Fruit fly (Drosophila melanogaster) whole organism, prepupa: ENCODE results near the gene Prosbeta4.
A peak's percentile ranks its signal among the peaks of the same experiment; 100 is the strongest.

Experiments
- Blimp-1 ChIP-seq: fragments of 200-800 bp; sonication (Bioruptor generic); optimal IDR thresholded peaks from 3 replicates; lab custom pipeline; 2017; ENCODE audit warnings: missing biosample characterization, missing genetic modification characterization, mild to moderate bottlenecking, moderate library complexity, missing genetic modification reagents
- CG10631 ChIP-seq: fragments of 200-800 bp; sonication (Bioruptor generic); optimal IDR thresholded peaks from 2 replicates; lab custom pipeline; 2016; ENCODE audit warnings: missing biosample characterization, missing genetic modification characterization
- CG10669 ChIP-seq: fragments of 200-800 bp; sonication (Bioruptor generic); optimal IDR thresholded peaks from 3 replicates; lab custom pipeline; 2018; ENCODE audit warnings: missing biosample characterization, mild to moderate bottlenecking, missing genetic modification characterization, moderate library complexity
- CG11294 ChIP-seq: fragments of 200-800 bp; sonication (Bioruptor generic); IDR thresholded peaks from 2 replicates; pipeline ENCODE4 v1.3.6; 2022; ENCODE audit warnings: missing biosample characterization, missing genetic modification characterization
- CG11762 ChIP-seq: fragments of 200-800 bp; sonication (Bioruptor generic); optimal IDR thresholded peaks from 3 replicates; lab custom pipeline; 2016; ENCODE audit warnings: missing biosample characterization, missing genetic modification characterization; ENCODE audit not compliant: insufficient read depth
- CG11902 ChIP-seq: fragments of 200-800 bp; sonication (Bioruptor generic); optimal IDR thresholded peaks from 3 replicates; lab custom pipeline; 2016; ENCODE audit warnings: missing biosample characterization, missing genetic modification characterization
- CG15336 ChIP-seq: fragments of 200-800 bp; sonication (Bioruptor generic); IDR thresholded peaks from 2 replicates; pipeline ENCODE4 v1.3.6; 2022; ENCODE audit warnings: missing biosample characterization, missing genetic modification characterization
- CG1621 ChIP-seq: fragments of 200-800 bp; sonication (Bioruptor generic); optimal IDR thresholded peaks from 3 replicates; lab custom pipeline; 2018; ENCODE audit warnings: missing biosample characterization, mild to moderate bottlenecking, missing genetic modification characterization
- CG16779 ChIP-seq: fragments of 200-800 bp; sonication (Bioruptor generic); optimal IDR thresholded peaks from 3 replicates; lab custom pipeline; 2017; ENCODE audit warnings: missing biosample characterization, mild to moderate bottlenecking, missing genetic modification characterization
- CG3032 ChIP-seq: fragments of 200-800 bp; optimal IDR thresholded peaks from 2 replicates; lab custom pipeline; 2019; ENCODE audit warnings: missing biosample characterization, mild to moderate bottlenecking, missing genetic modification characterization, moderate library complexity
- CG32006 ChIP-seq: fragments of 200-800 bp; sonication (Bioruptor generic); optimal IDR thresholded peaks from 3 replicates; lab custom pipeline; 2017; ENCODE audit warnings: missing biosample characterization, mild to moderate bottlenecking, missing genetic modification characterization
- CG34406 ChIP-seq: fragments of 200-800 bp; sonication (Bioruptor generic); optimal IDR thresholded peaks from 3 replicates; lab custom pipeline; 2016; ENCODE audit warnings: missing biosample characterization, missing genetic modification characterization
- CG3919 ChIP-seq: fragments of 200-800 bp; sonication (Bioruptor generic); optimal IDR thresholded peaks from 3 replicates; lab custom pipeline; 2016; ENCODE audit warnings: missing biosample characterization, missing genetic modification characterization
- CG4318 ChIP-seq: fragments of 200-800 bp; sonication (Bioruptor generic); optimal IDR thresholded peaks from 3 replicates; lab custom pipeline; 2017; ENCODE audit warnings: missing biosample characterization, mild to moderate bottlenecking, missing genetic modification characterization
- CG6163 ChIP-seq: fragments of 200-800 bp; sonication (Bioruptor generic); IDR thresholded peaks from 3 replicates; pipeline ENCODE4 v1.3.6; 2022; ENCODE audit warnings: missing biosample characterization, missing genetic modification characterization
- CG6792 ChIP-seq: fragments of 200-800 bp; sonication (Bioruptor generic); optimal IDR thresholded peaks from 3 replicates; lab custom pipeline; 2016; ENCODE audit warnings: missing biosample characterization, missing genetic modification characterization
- CG6854 ChIP-seq: fragments of 200-800 bp; sonication (Bioruptor generic); optimal IDR thresholded peaks from 2 replicates; lab custom pipeline; 2017; ENCODE audit warnings: missing biosample characterization, mild to moderate bottlenecking, missing genetic modification characterization
- CG7368 ChIP-seq: fragments of 200-800 bp; sonication (Bioruptor generic); optimal IDR thresholded peaks from 3 replicates; lab custom pipeline; 2016; ENCODE audit warnings: missing biosample characterization, missing genetic modification characterization
- CG8119 ChIP-seq: fragments of 200-800 bp; sonication (Bioruptor generic); IDR thresholded peaks from 3 replicates; pipeline ENCODE4 v1.3.6; 2022; ENCODE audit warnings: missing biosample characterization, missing genetic modification characterization
- CG8319 ChIP-seq: fragments of 200-800 bp; sonication (Bioruptor generic); optimal IDR thresholded peaks from 3 replicates; lab custom pipeline; 2016; ENCODE audit warnings: missing biosample characterization, missing genetic modification characterization
- CG9139 ChIP-seq: fragments of 200-800 bp; sonication (Bioruptor generic); optimal IDR thresholded peaks from 3 replicates; lab custom pipeline; 2017; ENCODE audit warnings: missing biosample characterization, mild to moderate bottlenecking, missing genetic modification characterization
- Eip75B ChIP-seq: fragments of 200-800 bp; sonication (Bioruptor generic); optimal IDR thresholded peaks from 3 replicates; lab custom pipeline; 2016; ENCODE audit warnings: missing biosample characterization, missing genetic modification characterization
- Eip78C ChIP-seq: fragments of 200-800 bp; sonication (Bioruptor generic); peaks from one replicate; lab custom pipeline; 2016; ENCODE audit warnings: missing biosample characterization, missing genetic modification characterization
- Eip93F ChIP-seq: fragments of 200-800 bp; sonication (Bioruptor generic); optimal IDR thresholded peaks from 2 replicates; lab custom pipeline; 2016; ENCODE audit warnings: missing biosample characterization, mild to moderate bottlenecking, missing genetic modification characterization
- Ets21C ChIP-seq: fragments of 200-800 bp; sonication (Bioruptor generic); optimal IDR thresholded peaks from 3 replicates; lab custom pipeline; 2016; ENCODE audit warnings: missing biosample characterization, missing genetic modification characterization
- Ets96B ChIP-seq: fragments of 200-800 bp; optimal IDR thresholded peaks from 2 replicates; lab custom pipeline; 2019; ENCODE audit warnings: missing biosample characterization, mild to moderate bottlenecking, missing genetic modification characterization, moderate library complexity
- Gug ChIP-seq: fragments of 200-800 bp; sonication (Bioruptor generic); IDR thresholded peaks from 2 replicates; pipeline ENCODE4 v1.3.6; 2022; ENCODE audit warnings: missing biosample characterization, missing genetic modification characterization
- Hr38 ChIP-seq: sonication (Bioruptor generic); optimal IDR thresholded peaks from 2 replicates; lab custom pipeline; 2016; ENCODE audit warnings: missing biosample characterization, missing genetic modification characterization
- Hr39 ChIP-seq: fragments of 200-800 bp; sonication (Bioruptor generic); optimal IDR thresholded peaks from 2 replicates; lab custom pipeline; 2016; ENCODE audit warnings: missing biosample characterization, missing genetic modification characterization
- Hr4 ChIP-seq: fragments of 200-800 bp; sonication (Bioruptor generic); optimal IDR thresholded peaks from 3 replicates; lab custom pipeline; 2016; ENCODE audit warnings: missing biosample characterization, missing genetic modification characterization
- Lpt ChIP-seq: fragments of 200-800 bp; sonication (Bioruptor generic); optimal IDR thresholded peaks from 3 replicates; lab custom pipeline; 2016; ENCODE audit warnings: missing biosample characterization, missing genetic modification characterization
- OdsH ChIP-seq: fragments of 200-800 bp; sonication (Bioruptor generic); optimal IDR thresholded peaks from 3 replicates; lab custom pipeline; 2016; ENCODE audit warnings: missing biosample characterization, missing genetic modification characterization
- Smox ChIP-seq: fragments of 200-800 bp; sonication (Bioruptor generic); optimal IDR thresholded peaks from 3 replicates; lab custom pipeline; 2016; ENCODE audit warnings: missing biosample characterization, missing genetic modification characterization
- Sox102F ChIP-seq: fragments of 200-800 bp; sonication (Bioruptor generic); optimal IDR thresholded peaks from 2 replicates; lab custom pipeline; 2016; ENCODE audit warnings: missing biosample characterization, mild to moderate bottlenecking, missing genetic modification characterization
- Sox14 ChIP-seq: fragments of 200-800 bp; sonication (Bioruptor generic); optimal IDR thresholded peaks from 3 replicates; lab custom pipeline; 2016; ENCODE audit warnings: missing biosample characterization, missing genetic modification characterization
- acj6 ChIP-seq: fragments of 200-800 bp; sonication (Bioruptor generic); optimal IDR thresholded peaks from 3 replicates; lab custom pipeline; 2016; ENCODE audit warnings: missing biosample characterization, missing genetic modification characterization
- cyc ChIP-seq: fragments of 200-800 bp; sonication (Bioruptor generic); optimal IDR thresholded peaks from 3 replicates; lab custom pipeline; 2016; ENCODE audit warnings: missing biosample characterization, missing genetic modification characterization
- dac ChIP-seq: fragments of 200-800 bp; sonication (Bioruptor generic); optimal IDR thresholded peaks from 2 replicates; lab custom pipeline; 2017; ENCODE audit warnings: missing biosample characterization, mild to moderate bottlenecking, missing genetic modification characterization
- dsx ChIP-seq: fragments of 200-800 bp; optimal IDR thresholded peaks from 3 replicates; lab custom pipeline; 2019; ENCODE audit warnings: missing biosample characterization, mild to moderate bottlenecking, missing genetic modification characterization, moderate library complexity; ENCODE audit not compliant: poor library complexity, severe bottlenecking
- fd85E ChIP-seq: fragments of 200-800 bp; sonication (Bioruptor generic); optimal IDR thresholded peaks from 3 replicates; lab custom pipeline; 2016; ENCODE audit warnings: missing biosample characterization, missing genetic modification characterization
- fkh ChIP-seq: fragments of 200-800 bp; sonication (Bioruptor generic); optimal IDR thresholded peaks from 3 replicates; lab custom pipeline; 2017; ENCODE audit warnings: missing biosample characterization, mild to moderate bottlenecking, missing genetic modification characterization, moderate library complexity
- lz ChIP-seq: fragments of 200-800 bp; sonication (Bioruptor generic); optimal IDR thresholded peaks from 3 replicates; lab custom pipeline; 2016; ENCODE audit warnings: missing biosample characterization, missing genetic modification characterization
- net ChIP-seq: fragments of 200-800 bp; sonication (Bioruptor generic); optimal IDR thresholded peaks from 3 replicates; lab custom pipeline; 2016; ENCODE audit warnings: missing biosample characterization, missing genetic modification characterization
- pdm3 ChIP-seq: fragments of 200-800 bp; sonication (Bioruptor generic); optimal IDR thresholded peaks from 3 replicates; lab custom pipeline; 2016; ENCODE audit warnings: missing biosample characterization, missing genetic modification characterization
- svp ChIP-seq: fragments of 200-800 bp; sonication (Bioruptor generic); peaks from one replicate; lab custom pipeline; 2016; ENCODE audit warnings: missing biosample characterization, missing genetic modification characterization

The Prosbeta4 gene

dm6 chr2L:16703753-16704152, 28.2 kb downstream of the Prosbeta4 start (continued):
- TF ChIP-seq CG16779 (tag; lab: Kevin White, UChicago), result no peak
- TF ChIP-seq Gug, result no peak
- TF ChIP-seq fkh, result no peak
- TF ChIP-seq CG10669 (GFP tag; lab: Kevin White, UChicago), result no peak
- peak; percentile 63 for TF ChIP-seq pdm3 (GFP tag; lab: Kevin White, UChicago)
- TF ChIP-seq CG7368 (GFP tag; lab: Kevin White, UChicago), result no peak
- TF ChIP-seq CG10631 (GFP tag; lab: Kevin White, UChicago), result peak; percentile 52
- TF ChIP-seq dsx (GFP tag; lab: Kevin White, UChicago), result peak; percentile 21
- no peak; the same call in 1 of the 3 replicates for TF ChIP-seq CG8119 (GFP tag; lab: Robert Waterston, UW)
- peak; percentile 43 for TF ChIP-seq Smox (GFP tag; lab: Kevin White, UChicago)
- TF ChIP-seq dac (GFP tag; lab: Kevin White, UChicago), result no peak
- peak; percentile 51 for TF ChIP-seq Eip75B (GFP tag; lab: Kevin White, UChicago)
- TF ChIP-seq CG3919 (GFP tag; lab: Kevin White, UChicago), result peak; percentile 62
- no peak for TF ChIP-seq CG1621
- TF ChIP-seq CG32006 (GFP tag; lab: Kevin White, UChicago), result no peak
- no peak for TF ChIP-seq Blimp-1
- TF ChIP-seq CG11294 (GFP tag; lab: Robert Waterston, UW), result no peak
- TF ChIP-seq acj6, result peak; percentile 27
- no peak for TF ChIP-seq Eip93F (GFP tag; lab: Kevin White, UChicago)
- TF ChIP-seq OdsH (GFP tag; lab: Kevin White, UChicago), result peak; percentile 55
- peak; percentile 25 for TF ChIP-seq Hr39
- TF ChIP-seq Sox102F (GFP tag; lab: Kevin White, UChicago), result peak; percentile 37
- TF ChIP-seq net (GFP tag; lab: Kevin White, UChicago), result peak; percentile 26
- TF ChIP-seq svp (GFP tag; lab: Kevin White, UChicago), result peak; percentile 79
- TF ChIP-seq CG9139 (GFP tag; lab: Kevin White, UChicago), result no peak
- TF ChIP-seq lz (GFP tag; lab: Kevin White, UChicago), result peak; percentile 37
- TF ChIP-seq CG6163 (GFP tag; lab: Robert Waterston, UW), result no peak

dm6 chr2L:16703008-16703510, 28.9 kb downstream of the Prosbeta4 start:
- TF ChIP-seq CG8119 (GFP tag; lab: Robert Waterston, UW) (no peak), fkh (peak; percentile 42), cyc (GFP tag; lab: Kevin White, UChicago) (no peak), Eip75B (GFP tag; lab: Kevin White, UChicago) (no peak), Hr38 (GFP tag; lab: Kevin White, UChicago) (no peak), CG8319 (GFP tag; lab: Kevin White, UChicago) (no peak), Eip78C (GFP tag; lab: Kevin White, UChicago) (peak; percentile 44)

- TF ChIP-seq Eip93F (GFP tag; lab: Kevin White, UChicago) (peak; percentile 14), Hr4 (no peak), fkh (peak; percentile 22)
These were observed 41.4 kb downstream of the Prosbeta4 start for dm6 chr2L:16690619-16690908.

- TF ChIP-seq dac (GFP tag; lab: Kevin White, UChicago), result no peak
- TF ChIP-seq svp (GFP tag; lab: Kevin White, UChicago), result no peak
- peak; percentile 47 for TF ChIP-seq CG15336
- no peak for TF ChIP-seq fd85E
- TF ChIP-seq CG11902 (GFP tag; lab: Kevin White, UChicago), result no peak
- no peak for TF ChIP-seq CG11762 (GFP tag; lab: Kevin White, UChicago)
- peak; percentile 52 for TF ChIP-seq CG10631 (GFP tag; lab: Kevin White, UChicago)
- TF ChIP-seq Ets21C (GFP tag; lab: Kevin White, UChicago), result peak; percentile 54
- peak; percentile 47 for TF ChIP-seq CG4318
- peak; percentile 53 for TF ChIP-seq CG34406
- peak; percentile 22 for TF ChIP-seq Lpt
- TF ChIP-seq CG3032, result peak; percentile 9
- TF ChIP-seq net (GFP tag; lab: Kevin White, UChicago), result peak; percentile 52
- TF ChIP-seq CG6854 (GFP tag; lab: Kevin White, UChicago), result no peak
- TF ChIP-seq Blimp-1, result no peak
- peak; percentile 73 for TF ChIP-seq Sox14 (GFP tag; lab: Kevin White, UChicago)
- TF ChIP-seq CG6792 (GFP tag; lab: Kevin White, UChicago), result peak; percentile 20
- TF ChIP-seq Ets96B (tag; lab: Kevin White, UChicago), result peak; percentile 68
- peak; percentile 71 for TF ChIP-seq Smox (GFP tag; lab: Kevin White, UChicago)
- peak; percentile 68 for TF ChIP-seq Hr39
These were observed 41.9 kb downstream of the Prosbeta4 start for dm6 chr2L:16689800-16690618.
